Worm (Caenorhabditis elegans) whole organism, L4 larva: ENCODE data around the gene nspe-7.

ENCODE experiments used
- D1046.2 ChIP-seq: fragments of 200-800 bp; sonication (Bioruptor generic); IDR thresholded peaks from 2 replicates; pipeline ENCODE4 v1.3.6; 2022; ENCODE audit warnings: missing genetic modification characterization, missing compliant biosample characterization
- F10B5.3 ChIP-seq: sonication (generic microtip); optimal IDR thresholded peaks from 2 replicates; lab custom pipeline; 2016; ENCODE audit warnings: mild to moderate bottlenecking, missing genetic modification characterization, missing compliant biosample characterization
- F37D6.2 ChIP-seq: sonication (generic microtip); optimal IDR thresholded peaks from 2 replicates; lab custom pipeline; 2016; ENCODE audit warnings: mild to moderate bottlenecking, missing genetic modification characterization, missing compliant biosample characterization
- T26A8.4 ChIP-seq: fragments of 200-800 bp; sonication (Bioruptor generic); IDR thresholded peaks from 2 replicates; pipeline ENCODE4 v1.3.6; 2022; ENCODE audit warnings: missing genetic modification characterization, missing compliant biosample characterization
- Y105C5A.15 ChIP-seq: fragments of 200-800 bp; sonication (Bioruptor generic); IDR thresholded peaks from 2 replicates; pipeline ENCODE4 v1.3.6; 2022; ENCODE audit warnings: missing genetic modification characterization, missing compliant biosample characterization
- aha-1 ChIP-seq: fragments of 150-350 bp; peaks from one replicate; lab custom pipeline; 2014; ENCODE audit warnings: missing biosample characterization, missing genetic modification characterization
- aly-2 ChIP-seq: sonication (generic microtip); optimal IDR thresholded peaks from 2 replicates; lab custom pipeline; 2018; ENCODE audit warnings: missing biosample characterization, missing genetic modification characterization
- ceh-20 ChIP-seq: fragments of 200-800 bp; sonication (Bioruptor generic); IDR thresholded peaks from 2 replicates; pipeline ENCODE4 v1.3.6; 2022; ENCODE audit warnings: missing genetic modification reagents, missing genetic modification characterization, missing compliant biosample characterization
- ceh-32 ChIP-seq: sonication (generic microtip); optimal IDR thresholded peaks from 2 replicates; lab custom pipeline; 2016; ENCODE audit warnings: mild to moderate bottlenecking, missing genetic modification characterization, missing compliant biosample characterization; ENCODE audit not compliant: poor library complexity
- ceh-44 ChIP-seq: fragments of 200-800 bp; sonication (Bioruptor generic); IDR thresholded peaks from 2 replicates; pipeline ENCODE4 v1.3.6; 2022; ENCODE audit warnings: missing genetic modification reagents, missing genetic modification characterization, missing compliant biosample characterization
- ctbp-1 ChIP-seq: fragments of 200-800 bp; sonication (Bioruptor generic); IDR thresholded peaks from 2 replicates; pipeline ENCODE4 v1.3.6; 2022; ENCODE audit warnings: missing genetic modification reagents, missing genetic modification characterization, missing compliant biosample characterization
- daf-16 ChIP-seq, 3 experiments: sonication (generic microtip); optimal IDR thresholded peaks; 2 replicates each; lab custom pipeline; 2016 to 2017; ENCODE audit warnings: missing genetic modification characterization in 3 of 3, missing genetic modification reagents in 3 of 3, mild to moderate bottlenecking in 2 of 3, missing compliant biosample characterization in 2 of 3, missing biosample characterization in 1 of 3, moderate library complexity in 1 of 3
- dmd-6 ChIP-seq: fragments of 200-800 bp; sonication (Bioruptor generic); IDR thresholded peaks from 2 replicates; pipeline ENCODE4 v1.3.6; 2022; ENCODE audit warnings: missing genetic modification reagents, missing genetic modification characterization, missing compliant biosample characterization
- dmd-9 ChIP-seq: fragments of 200-800 bp; sonication (Bioruptor generic); IDR thresholded peaks from 2 replicates; pipeline ENCODE4 v1.3.6; 2022; ENCODE audit warnings: missing genetic modification reagents, missing genetic modification characterization, missing compliant biosample characterization
- duxl-1 ChIP-seq: sonication (generic microtip); optimal IDR thresholded peaks from 2 replicates; lab custom pipeline; 2016; ENCODE audit warnings: mild to moderate bottlenecking, missing genetic modification characterization, moderate library complexity, missing compliant biosample characterization; ENCODE audit not compliant: poor library complexity
- dve-1 ChIP-seq: sonication (generic microtip); optimal IDR thresholded peaks from 2 replicates; lab custom pipeline; 2017; ENCODE audit warnings: antibody characterized with exemption, mild to moderate bottlenecking, missing genetic modification characterization, missing compliant biosample characterization; ENCODE audit not compliant: insufficient read depth
- egl-43 ChIP-seq: fragments of 200-800 bp; sonication (Bioruptor generic); IDR thresholded peaks from 2 replicates; pipeline ENCODE4 v1.3.6; 2022; ENCODE audit warnings: missing genetic modification reagents, missing genetic modification characterization, missing compliant biosample characterization
- hlh-11 ChIP-seq: fragments of 200-800 bp; sonication (Bioruptor generic); optimal IDR thresholded peaks from 2 replicates; lab custom pipeline; 2018; ENCODE audit warnings: mild to moderate bottlenecking, missing genetic modification characterization, missing compliant biosample characterization
- hlh-30 ChIP-seq: sonication (generic microtip); optimal IDR thresholded peaks from 2 replicates; lab custom pipeline; 2017; ENCODE audit warnings: antibody characterized with exemption, mild to moderate bottlenecking, missing genetic modification characterization, missing compliant biosample characterization; ENCODE audit not compliant: insufficient read depth
- jun-1 ChIP-seq: fragments of 150-350 bp; optimal IDR thresholded peaks from 2 replicates; lab custom pipeline; 2014; ENCODE audit warnings: missing biosample characterization, missing genetic modification reagents, missing genetic modification characterization
- lin-1 ChIP-seq: fragments of 200-800 bp; sonication (Bioruptor generic); IDR thresholded peaks from 2 replicates; pipeline ENCODE4 v1.3.6; 2022; ENCODE audit warnings: missing genetic modification reagents, missing genetic modification characterization, missing compliant biosample characterization
- lin-13 ChIP-seq: fragments of 150-350 bp; optimal IDR thresholded peaks from 2 replicates; lab custom pipeline; 2014; ENCODE audit warnings: missing biosample characterization, missing genetic modification reagents, missing genetic modification characterization
- madf-5 ChIP-seq, 2 experiments: fragments of 200-800 bp; sonication (Bioruptor generic); IDR thresholded peaks; 2 replicates each; pipeline ENCODE4 v1.3.6; 2022; ENCODE audit warnings: missing compliant biosample characterization in 2 of 2, missing genetic modification characterization in 2 of 2
- madf-9 ChIP-seq: fragments of 200-800 bp; sonication (Bioruptor generic); conservative IDR thresholded peaks from 2 replicates; pipeline ENCODE4 v1.3.6; 2022; ENCODE audit warnings: missing genetic modification reagents, missing genetic modification characterization, missing compliant biosample characterization
- mdl-1 ChIP-seq, 2 experiments: fragments of 150-350 bp in 1 of 2; sonication (generic microtip) in 1 of 2; optimal IDR thresholded peaks; 2 replicates each; lab custom pipeline; 2014 to 2017; ENCODE audit warnings: missing biosample characterization in 2 of 2, missing genetic modification characterization in 2 of 2
- mdt-29 ChIP-seq: fragments of 200-800 bp; sonication (Bioruptor generic); IDR thresholded peaks from 2 replicates; pipeline ENCODE4 v1.3.6; 2022; ENCODE audit warnings: missing genetic modification reagents, missing genetic modification characterization, missing compliant biosample characterization
- nhr-10 ChIP-seq: fragments of 150-350 bp; optimal IDR thresholded peaks from 2 replicates; lab custom pipeline; 2014; ENCODE audit warnings: missing biosample characterization, missing genetic modification characterization
- nhr-11 ChIP-seq: fragments of 150-350 bp; optimal IDR thresholded peaks from 2 replicates; lab custom pipeline; 2014; ENCODE audit warnings: missing biosample characterization, missing genetic modification characterization
- nhr-111 ChIP-seq: fragments of 200-800 bp; sonication (Bioruptor generic); optimal IDR thresholded peaks from 2 replicates; lab custom pipeline; 2018; ENCODE audit warnings: mild to moderate bottlenecking, missing genetic modification characterization, missing compliant biosample characterization
- nhr-41 ChIP-seq: fragments of 200-800 bp; sonication (Bioruptor generic); IDR thresholded peaks from 2 replicates; pipeline ENCODE4 v1.3.6; 2022; ENCODE audit warnings: missing genetic modification reagents, missing genetic modification characterization, missing compliant biosample characterization
- nhr-42 ChIP-seq: fragments of 200-800 bp; sonication (Bioruptor generic); IDR thresholded peaks from 2 replicates; pipeline ENCODE4 v1.3.6; 2022; ENCODE audit warnings: missing genetic modification characterization, missing compliant biosample characterization
- nhr-48 ChIP-seq: sonication (generic microtip); optimal IDR thresholded peaks from 2 replicates; lab custom pipeline; 2016; ENCODE audit warnings: mild to moderate bottlenecking, missing genetic modification characterization, missing compliant biosample characterization
- nhr-77 ChIP-seq: fragments of 150-350 bp; optimal IDR thresholded peaks from 2 replicates; lab custom pipeline; 2014; ENCODE audit warnings: missing biosample characterization, missing genetic modification characterization
- pha-4 ChIP-seq, 2 experiments: fragments of 150-350 bp in 1 of 2; fragments of 200-800 bp in 1 of 2; sonication (Bioruptor generic) in 1 of 2; IDR thresholded peaks in 1 of 2; optimal IDR thresholded peaks in 1 of 2; 2 replicates each; pipeline versions ENCODE4 v1.3.6 to Lab custom; 2014 to 2022; ENCODE audit warnings: missing genetic modification characterization in 2 of 2, missing genetic modification reagents in 2 of 2, missing biosample characterization in 1 of 2, missing compliant biosample characterization in 1 of 2
- pqm-1 ChIP-seq: sonication (generic microtip); optimal IDR thresholded peaks from 2 replicates; lab custom pipeline; 2017; ENCODE audit warnings: missing biosample characterization, missing genetic modification characterization
- rbr-2 ChIP-seq: sonication (generic microtip); optimal IDR thresholded peaks from 2 replicates; lab custom pipeline; 2016; ENCODE audit warnings: missing genotype, missing genetic modification characterization, missing compliant biosample characterization
- saeg-2 ChIP-seq: fragments of 200-800 bp; sonication (Bioruptor generic); IDR thresholded peaks from 2 replicates; pipeline ENCODE4 v1.3.6; 2022; ENCODE audit warnings: missing genetic modification reagents, missing genetic modification characterization, missing compliant biosample characterization
- sdz-12 ChIP-seq: fragments of 200-800 bp; sonication (Bioruptor generic); optimal IDR thresholded peaks from 2 replicates; lab custom pipeline; 2018; ENCODE audit warnings: mild to moderate bottlenecking, missing genetic modification characterization, missing compliant biosample characterization
- set-16 ChIP-seq: fragments of 200-800 bp; sonication (Bioruptor generic); IDR thresholded peaks from 2 replicates; pipeline ENCODE4 v1.3.6; 2022; ENCODE audit warnings: missing genetic modification reagents, missing genetic modification characterization, missing compliant biosample characterization
- snpc-4 ChIP-seq: fragments of 150-350 bp; optimal IDR thresholded peaks from 2 replicates; lab custom pipeline; 2014; ENCODE audit warnings: missing biosample characterization, missing genetic modification characterization
- tag-97 ChIP-seq: fragments of 200-800 bp; sonication (Bioruptor generic); IDR thresholded peaks from 2 replicates; pipeline ENCODE4 v1.3.6; 2022; ENCODE audit warnings: missing genetic modification characterization, missing compliant biosample characterization
- zag-1 ChIP-seq: fragments of 150-350 bp; optimal IDR thresholded peaks from 2 replicates; lab custom pipeline; 2014; ENCODE audit warnings: missing biosample characterization, missing genetic modification characterization

nspe-7 gene

DNA sequence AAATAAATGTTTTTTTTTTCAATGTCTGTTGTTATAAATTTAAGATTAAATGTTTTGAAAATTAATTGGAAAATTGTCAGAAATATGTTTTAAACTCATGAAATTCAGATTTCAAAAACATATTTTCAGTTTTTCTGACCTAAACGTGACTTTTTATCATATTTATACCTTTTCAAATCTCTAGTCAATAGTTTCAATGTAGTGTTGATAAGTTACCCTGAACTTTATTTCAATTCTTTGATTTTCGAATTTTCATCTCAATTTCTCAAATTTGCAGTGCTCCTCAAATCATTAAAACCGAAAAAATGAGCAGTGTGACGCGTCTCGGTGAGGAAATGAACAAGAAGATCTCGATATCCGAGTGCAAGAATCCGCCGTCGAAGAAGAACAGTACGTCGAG is 27.5 kb downstream of the nspe-7 start, which contains the start of gene rgs-4:
Gene rgs-4, plus strand, starts transcription at position 301 of the 400 bp plus-strand sequence.
- TF ChIP-seq dmd-6 (GFP tag; lab: Robert Waterston, UW): no peak
- TF ChIP-seq madf-5 (GFP tag; IDR thresholded peaks at IDR 0.05; lab: Robert Waterston, UW): no peak
- TF ChIP-seq F37D6.2 (tag; lab: Kevin White, UChicago): no peak
- no peak for TF ChIP-seq set-16 (GFP tag; lab: Robert Waterston, UW)
- no peak for TF ChIP-seq nhr-111 (GFP tag; lab: Kevin White, UChicago)
- TF ChIP-seq dve-1 (tag; lab: Kevin White, UChicago): no peak
- no peak for TF ChIP-seq nhr-11 (tag; lab: Kevin White, UChicago)
- TF ChIP-seq madf-9: no peak
- TF ChIP-seq lin-13 (GFP tag; lab: Kevin White, UChicago): no peak
- no peak for TF ChIP-seq ceh-44 (GFP tag; lab: Robert Waterston, UW)
- TF ChIP-seq rbr-2 (tag; lab: Kevin White, UChicago): no peak

DNA sequence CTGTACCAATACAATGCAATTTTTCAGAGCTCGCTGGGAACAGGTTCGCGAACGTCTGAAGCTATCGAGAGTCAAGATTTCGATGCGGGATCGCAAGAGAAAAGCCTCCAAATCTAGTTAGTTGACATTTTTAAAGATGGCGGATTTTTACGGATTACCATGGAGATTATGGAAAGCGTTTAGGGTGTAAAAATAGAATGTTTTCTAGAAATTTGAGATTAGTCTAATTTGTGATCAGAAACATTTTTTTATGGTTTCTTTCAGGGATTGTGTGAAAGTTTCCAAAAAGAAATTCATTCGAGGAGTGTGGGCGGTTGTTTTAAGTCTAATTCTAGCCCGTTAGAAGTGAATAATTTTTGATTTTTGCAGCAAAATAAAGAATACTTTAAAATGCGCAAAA is 28.8 kb downstream of the nspe-7 start:
- peak; percentile 74 for TF ChIP-seq aha-1 (tag; lab: Kevin White, UChicago)
- TF ChIP-seq saeg-2 (GFP tag; lab: Robert Waterston, UW): no peak

DNA sequence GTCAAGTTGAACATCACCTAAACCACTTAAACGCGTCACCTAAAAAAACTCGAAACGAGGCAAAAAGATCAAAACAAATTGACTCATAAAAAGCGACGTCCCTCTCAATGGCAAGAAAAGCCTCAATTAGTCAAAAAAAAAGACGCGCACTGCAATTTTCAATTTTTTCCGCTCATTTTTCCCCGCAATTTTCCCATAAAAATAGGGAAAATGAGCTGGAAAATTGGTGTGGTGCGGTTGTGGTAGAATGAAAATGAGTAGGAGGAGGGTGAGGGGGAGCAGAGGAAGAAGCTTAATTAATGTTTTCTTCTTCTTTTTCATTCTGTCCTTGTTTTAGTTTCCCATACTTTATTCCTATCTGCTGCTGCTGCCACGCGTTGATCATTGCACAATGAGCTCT is 30.6 kb downstream of the nspe-7 start:
- TF ChIP-seq mdt-29 (no peak), nhr-77 (tag; lab: Kevin White, UChicago) (no peak), nhr-41 (GFP tag; lab: Robert Waterston, UW) (no peak), D1046.2 (GFP tag; lab: Robert Waterston, UW) (no peak), T26A8.4 (no peak), nhr-42 (no peak), tag-97 (GFP tag; lab: Robert Waterston, UW) (no peak), sdz-12 (no peak), pha-4 (GFP tag; IDR thresholded peaks at IDR 0.05; lab: Robert Waterston, UW) (no peak), pha-4 (tag; optimal IDR thresholded peaks at IDR 0.05; lab: Kevin White, UChicago) (no peak), zag-1 (tag; lab: Kevin White, UChicago) (no peak), nhr-10 (tag; lab: Kevin White, UChicago) (no peak), ceh-32 (tag; lab: Kevin White, UChicago) (no peak)

DNA sequence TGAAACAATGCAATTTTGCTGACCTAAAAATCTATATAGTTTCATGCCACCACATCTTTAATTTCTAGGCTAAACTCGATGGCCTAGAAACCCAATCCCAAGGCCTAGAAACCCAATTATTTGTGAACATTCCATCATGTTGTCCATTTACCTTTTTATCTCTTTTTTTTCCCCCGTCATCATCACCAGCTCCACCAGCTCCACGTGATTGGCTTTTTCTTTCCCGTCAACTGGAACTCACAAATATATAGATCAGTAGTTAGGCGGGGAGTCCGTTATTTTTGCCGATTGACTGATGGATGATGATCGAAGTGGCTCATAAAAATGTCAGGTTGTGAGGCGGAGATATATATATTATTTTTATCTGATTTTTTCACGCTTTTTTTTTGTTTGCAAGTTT is 31.4 kb downstream of the nspe-7 start:
- TF ChIP-seq daf-16 (GFP tag; optimal IDR thresholded peaks at IDR 0.05; lab: Kevin White, UChicago) (peak in 1 of 2 experiments; percentile 67), daf-16 (tag; optimal IDR thresholded peaks at IDR 0.05; lab: Kevin White, UChicago) (no peak), nhr-11 (tag; lab: Kevin White, UChicago) (peak; percentile 38), zag-1 (tag; lab: Kevin White, UChicago) (no peak), duxl-1 (tag; lab: Kevin White, UChicago) (no peak), hlh-30 (tag; lab: Kevin White, UChicago) (peak; percentile 1), hlh-11 (tag; lab: Kevin White, UChicago) (peak; percentile 9)

DNA sequence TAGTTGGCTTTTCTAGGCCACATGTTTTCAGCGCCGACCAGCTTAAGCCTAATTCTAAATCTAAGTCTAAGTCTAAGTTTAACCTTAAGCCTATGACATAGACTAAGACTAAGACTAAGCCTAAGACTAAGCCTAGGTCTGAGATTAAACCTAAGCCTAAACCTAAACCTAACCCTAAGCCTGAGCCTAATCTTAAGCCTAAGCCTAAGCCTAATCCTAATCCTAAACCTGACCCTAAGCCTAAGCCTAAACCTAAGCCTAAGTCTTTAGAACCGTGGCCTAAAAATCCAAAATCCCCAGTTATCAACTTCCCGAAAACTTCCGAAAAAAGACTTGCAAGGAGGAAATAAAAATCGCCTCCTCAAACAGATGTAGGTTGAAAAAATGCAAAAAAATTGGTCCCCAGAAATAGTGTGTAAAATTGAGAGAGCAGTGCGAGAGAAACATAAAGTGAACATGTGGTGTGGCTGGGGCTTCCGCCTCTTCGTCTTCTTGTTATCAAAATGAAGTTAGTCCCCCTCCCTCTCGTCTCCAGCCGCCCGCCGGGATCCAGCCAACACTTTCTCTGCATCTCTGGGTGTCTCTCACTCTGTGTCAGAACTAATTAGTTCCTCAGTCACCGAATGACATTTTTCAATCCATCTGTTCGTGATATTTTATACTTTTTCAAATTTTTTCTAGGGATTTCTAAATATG is 32.8 kb downstream of the nspe-7 start:
- peak in 1 of 2 experiments; percentile 42 for TF ChIP-seq mdl-1 (tag; optimal IDR thresholded peaks at IDR 0.05; lab: Kevin White, UChicago)
- TF ChIP-seq aha-1 (tag; lab: Kevin White, UChicago): no peak
- TF ChIP-seq dmd-9: no peak
- no peak for TF ChIP-seq mdt-29
- no peak for TF ChIP-seq ceh-32 (tag; lab: Kevin White, UChicago)
- TF ChIP-seq set-16 (GFP tag; lab: Robert Waterston, UW): peak; percentile 15; the same call in 1 of the 2 replicates
- TF ChIP-seq pqm-1: no peak
- no peak for TF ChIP-seq aly-2 (tag; lab: Kevin White, UChicago)
- no peak for TF ChIP-seq nhr-48 (tag; lab: Kevin White, UChicago)
- no peak for TF ChIP-seq snpc-4
- no peak for TF ChIP-seq lin-1 (GFP tag; lab: Robert Waterston, UW)
- TF ChIP-seq Y105C5A.15 (GFP tag; lab: Robert Waterston, UW): no peak
- no peak for TF ChIP-seq egl-43 (GFP tag; lab: Robert Waterston, UW)
- TF ChIP-seq jun-1: no peak
- TF ChIP-seq ctbp-1 (GFP tag; lab: Robert Waterston, UW): 0 out of 2 replicates have a peak, but pooled peaks have one; percentile 17
- TF ChIP-seq madf-5 (GFP tag; IDR thresholded peaks at IDR 0.05; lab: Robert Waterston, UW): no peak
- TF ChIP-seq ceh-20 (GFP tag; lab: Robert Waterston, UW): 0 out of 2 replicates have a peak, but pooled peaks have one; percentile 16
- TF ChIP-seq F10B5.3 (tag; lab: Kevin White, UChicago): no peak
